Worm (Caenorhabditis elegans): Measurements from ENCODE around the gene F40A3.6.

The F40A3.6 gene

ce11 chrV:7899761-7900160 lies 6.1 kb upstream of the F40A3.6 start, which contains the start of gene F40A3.7:
F40A3.7 (minus strand) TSS chrV:7899861.
- TF ChIP-seq nhr-11 (tag; optimal IDR thresholded peaks at IDR 0.05): no peak
- TF ChIP-seq lsy-2 (tag; optimal IDR thresholded peaks at IDR 0.05): no peak
- no peak for TF ChIP-seq dpl-1 (GFP tag; optimal IDR thresholded peaks at IDR 0.05)
- no peak for TF ChIP-seq aha-1 (tag; optimal IDR thresholded peaks at IDR 0.05)
- TF ChIP-seq tbx-2 (tag; optimal IDR thresholded peaks at IDR 0.05): no peak
- TF ChIP-seq lir-3 (tag; optimal IDR thresholded peaks at IDR 0.05; ENCODE audit: poor library complexity): no peak
- TF ChIP-seq lin-39 (tag; optimal IDR thresholded peaks at IDR 0.05): no peak
- no peak for TF ChIP-seq nhr-71 (tag; optimal IDR thresholded peaks at IDR 0.05)

- TF ChIP-seq efl-1 (optimal IDR thresholded peaks at IDR 0.05): no peak
- TF ChIP-seq efl-1 (GFP tag; optimal IDR thresholded peaks at IDR 0.05 in 1 of 2): peak in 1 of 2 experiments; percentile 3
- no peak for TF ChIP-seq pag-3 (tag; optimal IDR thresholded peaks at IDR 0.05; ENCODE audit: borderline replicate concordance, insufficient read depth)
Measured at ce11 chrV:7891230-7891629, 2.4 kb downstream of the F40A3.6 start, which contains the start of gene F40A3.1. F40A3.1 (plus strand) TSS chrV:7891530.

ce11 chrV:7888036-7888435 lies 5.6 kb downstream of the F40A3.6 start:
- TF ChIP-seq efl-1 (optimal IDR thresholded peaks at IDR 0.05) (no peak), efl-1 (GFP tag; optimal IDR thresholded peaks at IDR 0.05 in 1 of 2) (peak in 1 of 2 experiments; percentile 47), lin-14 (GFP tag; optimal IDR thresholded peaks at IDR 0.05) (peak; percentile 5), nhr-28 (tag; optimal IDR thresholded peaks at IDR 0.05) (no peak), elt-2 (tag; optimal IDR thresholded peaks at IDR 0.05) (peak; percentile 40)

ce11 chrV:7884441-7884840 lies 9.2 kb downstream of the F40A3.6 start:
- TF ChIP-seq alr-1 (tag; optimal IDR thresholded peaks at IDR 0.05; ENCODE audit: borderline replicate concordance) (no peak), sup-37 (GFP tag; optimal IDR thresholded peaks at IDR 0.05) (no peak), vab-15 (tag; optimal IDR thresholded peaks at IDR 0.05) (peak; percentile 17), nhr-47 (tag; optimal IDR thresholded peaks at IDR 0.05) (peak; percentile 36), egl-13 (tag; optimal IDR thresholded peaks at IDR 0.05) (peak; percentile 52), lin-14 (GFP tag; optimal IDR thresholded peaks at IDR 0.05) (peak; percentile 80), mab-9 (GFP tag; IDR thresholded peaks at IDR 0.05) (no peak), ceh-63 (GFP tag; optimal IDR thresholded peaks at IDR 0.05) (no peak), ets-5 (GFP tag; IDR thresholded peaks at IDR 0.05) (no peak), fkh-8 (tag; optimal IDR thresholded peaks at IDR 0.05) (no peak), nhr-71 (tag; optimal IDR thresholded peaks at IDR 0.05) (peak; percentile 13), ceh-8 (GFP tag; optimal IDR thresholded peaks at IDR 0.05) (no peak)

ce11 chrV:7878411-7878964 lies 15.2 kb downstream of the F40A3.6 start, which contains the start of gene F40A3.2:
F40A3.2 (plus strand) TSS chrV:7878914.
- TF ChIP-seq mep-1 (tag; optimal IDR thresholded peaks at IDR 0.05): no peak
- no peak for TF ChIP-seq snpc-4 (tag; optimal IDR thresholded peaks at IDR 0.05)
- TF ChIP-seq C04F5.9 (tag; optimal IDR thresholded peaks at IDR 0.05): no peak
- no peak for TF ChIP-seq unc-130 (tag; optimal IDR thresholded peaks at IDR 0.05)
- TF ChIP-seq pax-3 (tag; optimal IDR thresholded peaks at IDR 0.05): no peak
- TF ChIP-seq elt-3 (tag; optimal IDR thresholded peaks at IDR 0.05): peak in 5 of 6 experiments; percentile 21 to 75 (median 49)
- TF ChIP-seq snu-23 (GFP tag; optimal IDR thresholded peaks at IDR 0.05): peak; percentile 31
- TF ChIP-seq skn-1 (tag; optimal IDR thresholded peaks at IDR 0.05): no peak
- TF ChIP-seq lin-35 (GFP tag; optimal IDR thresholded peaks at IDR 0.05): peak in 1 of 2 experiments; percentile 12
- peak; percentile 31 for TF ChIP-seq nhr-20 (tag; optimal IDR thresholded peaks at IDR 0.05)
- TF ChIP-seq lin-14 (GFP tag; optimal IDR thresholded peaks at IDR 0.05): peak; percentile 33
- TF ChIP-seq blmp-1 (tag; optimal IDR thresholded peaks at IDR 0.05): peak; percentile 73
- no peak for TF ChIP-seq ceh-88 (GFP tag; IDR thresholded peaks at IDR 0.05)
- TF ChIP-seq fkh-8 (tag; optimal IDR thresholded peaks at IDR 0.05): no peak
- TF ChIP-seq ceh-63 (GFP tag; optimal IDR thresholded peaks at IDR 0.05): no peak
- no peak for TF ChIP-seq sox-4 (tag; optimal IDR thresholded peaks at IDR 0.05)
- no peak for TF ChIP-seq nhr-47 (tag; optimal IDR thresholded peaks at IDR 0.05)
- no peak for TF ChIP-seq lin-15B (tag; optimal IDR thresholded peaks at IDR 0.05)
- no peak for TF ChIP-seq isw-1 (GFP tag; IDR thresholded peaks at IDR 0.05)
- TF ChIP-seq ets-5 (GFP tag; IDR thresholded peaks at IDR 0.05): no peak
- no peak for TF ChIP-seq vab-15 (tag; optimal IDR thresholded peaks at IDR 0.05)
- no peak for TF ChIP-seq pag-3 (tag; optimal IDR thresholded peaks at IDR 0.05; ENCODE audit: borderline replicate concordance, insufficient read depth)
- TF ChIP-seq nhr-85 (tag): peak; percentile 85
- no peak for TF ChIP-seq ceh-90 (tag; optimal IDR thresholded peaks at IDR 0.05)
- no peak for TF ChIP-seq aly-2 (tag; optimal IDR thresholded peaks at IDR 0.05)
- peak in 1 of 2 experiments; percentile 22 for TF ChIP-seq lsy-2 (tag; optimal IDR thresholded peaks at IDR 0.05)
- TF ChIP-seq ztf-4 (tag; optimal IDR thresholded peaks at IDR 0.05): no peak
